Worm (Caenorhabditis elegans) whole organism, mixed stage, embryonic: ENCODE measurements around the gene fbxc-47.

Experiments
- drap-1 ChIP-seq: fragments of 200-800 bp; sonication (Bioruptor generic); optimal IDR thresholded peaks from 3 replicates; lab custom pipeline; 2018; ENCODE audit warnings: mild to moderate bottlenecking, missing genetic modification characterization, missing compliant biosample characterization
- elt-3 ChIP-seq: fragments of 150-350 bp; optimal IDR thresholded peaks from 2 replicates; lab custom pipeline; 2014; ENCODE audit warnings: missing biosample characterization, missing genetic modification characterization
- nhr-28 ChIP-seq: fragments of 150-350 bp; optimal IDR thresholded peaks from 2 replicates; lab custom pipeline; 2014; ENCODE audit warnings: missing biosample characterization, missing genetic modification characterization
- nhr-76 ChIP-seq: sonication (generic microtip); optimal IDR thresholded peaks from 2 replicates; lab custom pipeline; 2017; ENCODE audit warnings: missing biosample characterization, missing genetic modification characterization
- snpc-4 ChIP-seq: fragments of 150-350 bp; optimal IDR thresholded peaks from 2 replicates; lab custom pipeline; 2014; ENCODE audit warnings: missing biosample characterization, missing genetic modification characterization
- sptf-1 ChIP-seq: sonication (generic microtip); optimal IDR thresholded peaks from 2 replicates; lab custom pipeline; 2017; ENCODE audit warnings: mild to moderate bottlenecking, missing genetic modification characterization, moderate library complexity, missing compliant biosample characterization
- unc-39 ChIP-seq: fragments of 150-350 bp; optimal IDR thresholded peaks from 2 replicates; lab custom pipeline; 2014; ENCODE audit warnings: missing biosample characterization, missing genetic modification characterization

- TF ChIP-seq sptf-1 (tag; lab: Kevin White, UChicago) (no peak), nhr-28 (tag; lab: Kevin White, UChicago) (no peak), drap-1 (GFP tag; lab: Kevin White, UChicago) (no peak), nhr-76 (tag; lab: Kevin White, UChicago) (no peak), unc-39 (no peak), snpc-4 (tag; lab: Kevin White, UChicago) (no peak), elt-3 (tag; lab: Kevin White, UChicago) (no peak)
Measured at ce11 chrIV:3844004-3844403, 38.7 kb downstream of the fbxc-47 start.
